Worm (Caenorhabditis elegans): Measurements from ENCODE around the gene F35C11.4.

Gene F35C11.4

ce11 chrII:8222309-8223065 lies 26.3 kb upstream of the F35C11.4 start, which contains the start of gene dab-1 (continued):
- TF ChIP-seq F57A8.1 (GFP tag; optimal IDR thresholded peaks at IDR 0.05) (no peak), xnd-1 (tag; optimal IDR thresholded peaks at IDR 0.05) (peak; percentile 79), let-607 (tag; optimal IDR thresholded peaks at IDR 0.05) (no peak)

- TF ChIP-seq ztf-6 (GFP tag; IDR thresholded peaks at IDR 0.05) (no peak), aptf-3 (GFP tag; IDR thresholded peaks at IDR 0.05) (peak; percentile 33; the same call in 1 of the 2 replicates)
Observed at ce11 chrII:8223422-8223821, 25.4 kb upstream of the F35C11.4 start.

- TF ChIP-seq Y53F4B.3 (GFP tag; IDR thresholded peaks at IDR 0.05) (no peak), B0035.1 (tag; optimal IDR thresholded peaks at IDR 0.05) (no peak), nhr-90 (tag; optimal IDR thresholded peaks at IDR 0.05) (no peak), D2030.7 (GFP tag; IDR thresholded peaks at IDR 0.05) (no peak), snpc-1.3 (tag; optimal IDR thresholded peaks at IDR 0.05; ENCODE audit: insufficient read depth) (no peak), tlf-1 (GFP tag; optimal IDR thresholded peaks at IDR 0.05) (no peak), xnd-1 (tag; optimal IDR thresholded peaks at IDR 0.05) (no peak), zim-3 (tag; optimal IDR thresholded peaks at IDR 0.05) (no peak), aptf-2 (GFP tag; conservative IDR thresholded peaks at IDR 0.05) (no peak), tbp1 (GFP tag; optimal IDR thresholded peaks at IDR 0.05) (no peak), K11D2.4 (GFP tag; IDR thresholded peaks at IDR 0.05) (no peak), unc-130 (GFP tag; optimal IDR thresholded peaks at IDR 0.05) (no peak), T07F8.4 (tag; optimal IDR thresholded peaks at IDR 0.05) (no peak), ceh-40 (GFP tag; IDR thresholded peaks at IDR 0.05) (no peak)
Observed at ce11 chrII:8223945-8224344, 24.9 kb upstream of the F35C11.4 start.

ce11 chrII:8224623-8225022 lies 24.2 kb upstream of the F35C11.4 start:
- TF ChIP-seq nhr-90 (tag; optimal IDR thresholded peaks at IDR 0.05) (no peak), hmg-1.2 (GFP tag; IDR thresholded peaks at IDR 0.05) (0 out of 2 replicates have a peak, but pooled peaks have one; percentile 8)

- TF ChIP-seq chd-7 (tag; optimal IDR thresholded peaks at IDR 0.05) (no peak), cebp-1 (GFP tag; IDR thresholded peaks at IDR 0.05) (no peak), cebp-1 (tag; optimal IDR thresholded peaks at IDR 0.05) (peak; percentile 54)
Observed at ce11 chrII:8225347-8225746, 23.5 kb upstream of the F35C11.4 start.

- no peak for TF ChIP-seq ZK185.1 (tag; optimal IDR thresholded peaks at IDR 0.05; ENCODE audit: poor library complexity, severe bottlenecking)
- no peak for TF ChIP-seq sptf-2 (GFP tag; optimal IDR thresholded peaks at IDR 0.05)
- no peak for TF ChIP-seq nhr-80 (tag; optimal IDR thresholded peaks at IDR 0.05)
Observed at ce11 chrII:8225914-8226313, 22.9 kb upstream of the F35C11.4 start.

ce11 chrII:8226475-8226874 lies 22.3 kb upstream of the F35C11.4 start:
- TF ChIP-seq akir-1 (GFP tag; optimal IDR thresholded peaks at IDR 0.05) (no peak), nhr-120 (GFP tag; IDR thresholded peaks at IDR 0.05) (no peak), unc-130 (GFP tag; optimal IDR thresholded peaks at IDR 0.05) (no peak), mcd-1 (GFP tag; IDR thresholded peaks at IDR 0.05) (no peak), nfyb-1 (GFP tag; IDR thresholded peaks at IDR 0.05) (no peak), F57A8.1 (GFP tag; optimal IDR thresholded peaks at IDR 0.05) (no peak), K12H6.12 (tag; optimal IDR thresholded peaks at IDR 0.05) (no peak), lin-54 (GFP tag; optimal IDR thresholded peaks at IDR 0.05) (peak; percentile 13), hmg-1.2 (GFP tag; IDR thresholded peaks at IDR 0.05) (peak; percentile 49; the same call in 1 of the 2 replicates), ceh-79 (tag; optimal IDR thresholded peaks at IDR 0.05) (no peak), nhr-80 (tag; optimal IDR thresholded peaks at IDR 0.05) (peak; percentile 44), lin-40 (tag; optimal IDR thresholded peaks at IDR 0.05) (no peak), ceh-100 (GFP tag; IDR thresholded peaks at IDR 0.05) (no peak), ekl-4 (GFP tag; IDR thresholded peaks at IDR 0.05) (peak; percentile 14; the same call in 1 of the 2 replicates), bed-1 (GFP tag; IDR thresholded peaks at IDR 0.05) (no peak), B0336.3 (GFP tag; IDR thresholded peaks at IDR 0.05) (no peak)

All from whole organism, young adult.